Worm (Caenorhabditis elegans) whole organism, L2 larva: Measurements from ENCODE around the gene dna-2.

Experiments used
- C34F6.9 ChIP-seq: fragments of 150-350 bp; optimal IDR thresholded peaks from 2 replicates; lab custom pipeline; 2014; ENCODE audit warnings: missing biosample characterization, missing genetic modification characterization
- F13H6.1 ChIP-seq: sonication (generic microtip); optimal IDR thresholded peaks from 2 replicates; lab custom pipeline; 2016; ENCODE audit warnings: missing genetic modification characterization, missing compliant biosample characterization
- R02D3.7 ChIP-seq: fragments of 150-350 bp; optimal IDR thresholded peaks from 2 replicates; lab custom pipeline; 2014; ENCODE audit warnings: missing biosample characterization, missing genetic modification characterization
- Y55F3AM.14 ChIP-seq: fragments of 200-800 bp; sonication (Bioruptor generic); optimal IDR thresholded peaks from 2 replicates; lab custom pipeline; 2018; ENCODE audit warnings: mild to moderate bottlenecking, missing genetic modification characterization, missing compliant biosample characterization
- ZK546.5 ChIP-seq: sonication (generic microtip); optimal IDR thresholded peaks from 2 replicates; lab custom pipeline; 2017; ENCODE audit warnings: missing biosample characterization, missing genetic modification characterization
- alr-1 ChIP-seq: fragments of 150-350 bp; optimal IDR thresholded peaks from 2 replicates; lab custom pipeline; 2014; ENCODE audit warnings: missing biosample characterization, missing genetic modification characterization
- aly-2 ChIP-seq: fragments of 150-350 bp; optimal IDR thresholded peaks from 2 replicates; lab custom pipeline; 2014; ENCODE audit warnings: missing biosample characterization, missing genetic modification characterization
- ama-1 ChIP-seq: fragments of 150-350 bp; optimal IDR thresholded peaks from 2 replicates; lab custom pipeline; 2018; ENCODE audit warnings: inconsistent platforms
- blmp-1 ChIP-seq: sonication (generic microtip); optimal IDR thresholded peaks from 2 replicates; lab custom pipeline; 2017; ENCODE audit warnings: missing genetic modification characterization, mild to moderate bottlenecking, missing compliant biosample characterization, antibody characterized with exemption, moderate library complexity; ENCODE audit not compliant: insufficient read depth
- ceh-16 ChIP-seq: fragments of 150-350 bp; optimal IDR thresholded peaks from 2 replicates; lab custom pipeline; 2014; ENCODE audit warnings: missing biosample characterization, missing genetic modification characterization
- ceh-82 ChIP-seq: fragments of 150-350 bp; optimal IDR thresholded peaks from 2 replicates; lab custom pipeline; 2014; ENCODE audit warnings: missing biosample characterization, missing genetic modification characterization
- crh-2 ChIP-seq: sonication (generic microtip); optimal IDR thresholded peaks from 2 replicates; lab custom pipeline; 2017; ENCODE audit warnings: missing biosample characterization, missing genetic modification characterization
- dmd-4 ChIP-seq: sonication (generic microtip); optimal IDR thresholded peaks from 2 replicates; lab custom pipeline; 2017; ENCODE audit warnings: missing biosample characterization, missing genetic modification characterization
- egl-27 ChIP-seq: sonication (generic microtip); optimal IDR thresholded peaks from 3 replicates; lab custom pipeline; 2017; ENCODE audit warnings: missing biosample characterization, missing genetic modification reagents, missing genetic modification characterization
- elt-1 ChIP-seq: fragments of 150-350 bp; optimal IDR thresholded peaks from 2 replicates; lab custom pipeline; 2014; ENCODE audit warnings: missing biosample characterization, missing genetic modification characterization
- elt-3 ChIP-seq: sonication (generic microtip); optimal IDR thresholded peaks from 2 replicates; lab custom pipeline; 2017; ENCODE audit warnings: missing biosample characterization, missing genetic modification characterization
- fos-1 ChIP-seq: fragments of 150-350 bp; optimal IDR thresholded peaks from 2 replicates; lab custom pipeline; 2014; ENCODE audit warnings: missing biosample characterization, missing genetic modification characterization
- gmeb-1 ChIP-seq: fragments of 150-350 bp; optimal IDR thresholded peaks from 2 replicates; lab custom pipeline; 2014; ENCODE audit warnings: missing biosample characterization, missing genetic modification characterization
- lin-13 ChIP-seq: fragments of 150-350 bp; optimal IDR thresholded peaks from 2 replicates; lab custom pipeline; 2014; ENCODE audit warnings: missing biosample characterization, missing genetic modification reagents, missing genetic modification characterization
- lin-39 ChIP-seq: fragments of 150-350 bp; optimal IDR thresholded peaks from 2 replicates; lab custom pipeline; 2014; ENCODE audit warnings: missing biosample characterization, missing genetic modification reagents, missing genetic modification characterization
- lsy-2 ChIP-seq, 2 experiments: fragments of 150-350 bp in 1 of 2; sonication (generic microtip) in 1 of 2; optimal IDR thresholded peaks; 2 replicates each; lab custom pipeline; 2014 to 2017; ENCODE audit warnings: missing biosample characterization in 2 of 2, missing genetic modification characterization in 2 of 2
- mab-5 ChIP-seq: fragments of 150-350 bp; optimal IDR thresholded peaks from 2 replicates; lab custom pipeline; 2014; ENCODE audit warnings: missing biosample characterization, missing genetic modification characterization
- mbf-1 ChIP-seq: sonication (generic microtip); optimal IDR thresholded peaks from 2 replicates; lab custom pipeline; 2017; ENCODE audit warnings: missing biosample characterization, missing genetic modification characterization
- mdl-1 ChIP-seq, 2 experiments: fragments of 150-350 bp in 1 of 2; sonication (generic microtip) in 1 of 2; optimal IDR thresholded peaks; 2 replicates each; lab custom pipeline; 2017; ENCODE audit warnings: missing biosample characterization in 2 of 2, missing genetic modification characterization in 2 of 2
- nhr-10 ChIP-seq: sonication (generic microtip); optimal IDR thresholded peaks from 2 replicates; lab custom pipeline; 2017; ENCODE audit warnings: missing biosample characterization, missing genetic modification characterization
- nhr-11 ChIP-seq: fragments of 150-350 bp; optimal IDR thresholded peaks from 2 replicates; lab custom pipeline; 2014; ENCODE audit warnings: missing biosample characterization, missing genetic modification characterization
- nhr-12 ChIP-seq: fragments of 150-350 bp; optimal IDR thresholded peaks from 2 replicates; lab custom pipeline; 2014; ENCODE audit warnings: missing biosample characterization, missing genetic modification characterization
- nhr-129 ChIP-seq: fragments of 150-350 bp; optimal IDR thresholded peaks from 2 replicates; lab custom pipeline; 2014; ENCODE audit warnings: missing biosample characterization, missing genetic modification characterization
- nhr-21 ChIP-seq: fragments of 150-350 bp; optimal IDR thresholded peaks from 2 replicates; lab custom pipeline; 2014; ENCODE audit warnings: missing biosample characterization, missing genetic modification characterization
- nhr-237 ChIP-seq: fragments of 150-350 bp; optimal IDR thresholded peaks from 2 replicates; lab custom pipeline; 2014; ENCODE audit warnings: missing biosample characterization, missing genetic modification characterization
- nhr-25 ChIP-seq: fragments of 150-350 bp; sonication (generic microtip); optimal IDR thresholded peaks from 3 replicates; lab custom pipeline; 2014; ENCODE audit warnings: missing biosample characterization, missing genetic modification characterization
- nhr-6 ChIP-seq: fragments of 150-350 bp; optimal IDR thresholded peaks from 2 replicates; lab custom pipeline; 2014; ENCODE audit warnings: missing biosample characterization, missing genetic modification characterization
- nhr-77 ChIP-seq: fragments of 150-350 bp; optimal IDR thresholded peaks from 2 replicates; lab custom pipeline; 2014; ENCODE audit warnings: missing biosample characterization, missing genetic modification characterization
- peb-1 ChIP-seq: fragments of 150-350 bp; optimal IDR thresholded peaks from 2 replicates; lab custom pipeline; 2014; ENCODE audit warnings: missing biosample characterization, missing genetic modification characterization
- sem-4 ChIP-seq: fragments of 150-350 bp; optimal IDR thresholded peaks from 2 replicates; lab custom pipeline; 2014; ENCODE audit warnings: missing biosample characterization, missing genetic modification reagents, missing genetic modification characterization
- skn-1 ChIP-seq: sonication (generic microtip); optimal IDR thresholded peaks from 2 replicates; lab custom pipeline; 2017; ENCODE audit warnings: missing biosample characterization, missing genetic modification characterization
- sma-3 ChIP-seq: sonication (generic microtip); optimal IDR thresholded peaks from 2 replicates; lab custom pipeline; 2016; ENCODE audit warnings: missing genetic modification reagents, missing genetic modification characterization, missing compliant biosample characterization
- sma-9 ChIP-seq, 2 experiments: fragments of 150-350 bp in 1 of 2; sonication (generic microtip) in 1 of 2; optimal IDR thresholded peaks; 2 replicates each; lab custom pipeline; 2014 to 2016; ENCODE audit warnings: missing genetic modification characterization in 2 of 2, mild to moderate bottlenecking in 1 of 2, missing biosample characterization in 1 of 2, missing compliant biosample characterization in 1 of 2, missing genetic modification reagents in 1 of 2, moderate library complexity in 1 of 2
- snpc-4 ChIP-seq: fragments of 150-350 bp; optimal IDR thresholded peaks from 2 replicates; lab custom pipeline; 2014; ENCODE audit warnings: missing biosample characterization, missing genetic modification characterization
- unc-39 ChIP-seq: fragments of 150-350 bp; optimal IDR thresholded peaks from 2 replicates; lab custom pipeline; 2014; ENCODE audit warnings: missing biosample characterization, missing genetic modification characterization
- unc-55 ChIP-seq: fragments of 150-350 bp; sonication (generic microtip); optimal IDR thresholded peaks from 3 replicates; lab custom pipeline; 2014; ENCODE audit warnings: missing biosample characterization, missing genetic modification reagents, missing genetic modification characterization
- unc-62 ChIP-seq: fragments of 150-350 bp; optimal IDR thresholded peaks from 2 replicates; lab custom pipeline; 2014; ENCODE audit warnings: missing biosample characterization, missing genetic modification reagents, missing genetic modification characterization
- zag-1 ChIP-seq: fragments of 150-350 bp; optimal IDR thresholded peaks from 2 replicates; lab custom pipeline; 2014; ENCODE audit warnings: missing biosample characterization, missing genetic modification characterization
- ztf-1 ChIP-seq: fragments of 200-800 bp; sonication (Bioruptor generic); conservative IDR thresholded peaks from 2 replicates; pipeline ENCODE4 v1.3.6; 2022; ENCODE audit warnings: missing genetic modification characterization, missing compliant biosample characterization
- ztf-11 ChIP-seq: sonication (generic microtip); optimal IDR thresholded peaks from 2 replicates; lab custom pipeline; 2017; ENCODE audit warnings: missing biosample characterization, missing genetic modification characterization
- ztf-4 ChIP-seq: fragments of 150-350 bp; optimal IDR thresholded peaks from 2 replicates; lab custom pipeline; 2014; ENCODE audit warnings: missing biosample characterization, missing genetic modification characterization

dna-2 gene

ce11 chrII:11747889-11748288 is 30.3 kb upstream of the dna-2 start:
- peak; percentile 33 for TF ChIP-seq unc-55
- no peak for TF ChIP-seq nhr-12 (tag; lab: Kevin White, UChicago)
- TF ChIP-seq fos-1 (tag; lab: Kevin White, UChicago): no peak
- peak; percentile 29 to 92 for TF ChIP-seq lsy-2 (tag; optimal IDR thresholded peaks at IDR 0.05; lab: Kevin White, UChicago)
- peak; percentile 8 for TF ChIP-seq lin-13
- TF ChIP-seq, all 48 proteins: peak for 3

- TF ChIP-seq ztf-1 (GFP tag; lab: Robert Waterston, UW): no peak
- TF ChIP-seq nhr-11 (tag; lab: Kevin White, UChicago): no peak
- no peak for TF ChIP-seq nhr-10 (tag; lab: Kevin White, UChicago)
- no peak for TF ChIP-seq skn-1
- TF ChIP-seq elt-3 (tag; lab: Kevin White, UChicago): no peak
- TF ChIP-seq peb-1 (tag; lab: Kevin White, UChicago): no peak
- no peak for TF ChIP-seq blmp-1 (tag; lab: Kevin White, UChicago)
- no peak for TF ChIP-seq ztf-11 (tag; lab: Kevin White, UChicago)
- no peak for TF ChIP-seq aly-2 (tag; lab: Kevin White, UChicago)
- TF ChIP-seq unc-55: no peak
- no peak for TF ChIP-seq ceh-16 (tag; lab: Kevin White, UChicago)
- TF ChIP-seq C34F6.9 (tag; lab: Kevin White, UChicago): no peak
- no peak for TF ChIP-seq snpc-4 (tag; lab: Kevin White, UChicago)
- TF ChIP-seq, all 48 proteins: peak for 0
Observed at ce11 chrII:11748494-11748893, 29.7 kb upstream of the dna-2 start, which contains the start of the genes F44E5.17 and gpb-1. F44E5.17 (minus strand) TSS chrII:11748594. gpb-1 (minus strand) TSS chrII:11748611.

ce11 chrII:11749490-11750172 is 28.6 kb upstream of the dna-2 start:
- TF ChIP-seq lsy-2 (tag; optimal IDR thresholded peaks at IDR 0.05; lab: Kevin White, UChicago) (peak; percentile 40 to 75), unc-55 (peak; percentile 80), dmd-4 (tag; lab: Kevin White, UChicago) (no peak), lin-13 (peak; percentile 37), fos-1 (tag; lab: Kevin White, UChicago) (peak; percentile 48), R02D3.7 (tag; lab: Kevin White, UChicago) (no peak), ama-1 (lab: Kevin White, UChicago) (no peak), egl-27 (tag; lab: Kevin White, UChicago) (peak; percentile 51), unc-62 (no peak), nhr-129 (peak; percentile 85), nhr-237 (tag; lab: Kevin White, UChicago) (no peak), skn-1 (no peak), F13H6.1 (tag; lab: Kevin White, UChicago) (peak; percentile 96), crh-2 (tag; lab: Kevin White, UChicago) (peak; percentile 80), ZK546.5 (tag; lab: Kevin White, UChicago) (peak; percentile 7), ztf-1 (GFP tag; lab: Robert Waterston, UW) (no peak), ztf-11 (tag; lab: Kevin White, UChicago) (peak; percentile 6), ceh-82 (peak; percentile 81), lin-39 (peak; percentile 73), peb-1 (tag; lab: Kevin White, UChicago) (no peak), sem-4 (peak; percentile 4), nhr-25 (tag; lab: Kevin White, UChicago) (peak; percentile 65), ceh-16 (tag; lab: Kevin White, UChicago) (peak; percentile 53), alr-1 (tag; lab: Kevin White, UChicago) (no peak), elt-1 (no peak), Y55F3AM.14 (GFP tag; lab: Kevin White, UChicago) (peak; percentile 44), zag-1 (tag; lab: Kevin White, UChicago) (peak; percentile 81), sma-9 (GFP tag; optimal IDR thresholded peaks at IDR 0.05; lab: Kevin White, UChicago) (peak; percentile 65), sma-9 (tag; optimal IDR thresholded peaks at IDR 0.05; lab: Kevin White, UChicago) (no peak), mdl-1 (tag; optimal IDR thresholded peaks at IDR 0.05; lab: Kevin White, UChicago) (peak; percentile 68 to 69), nhr-10 (tag; lab: Kevin White, UChicago) (no peak), mbf-1 (tag; lab: Kevin White, UChicago) (no peak), blmp-1 (tag; lab: Kevin White, UChicago) (no peak), ztf-4 (tag; lab: Kevin White, UChicago) (peak; percentile 57), mab-5 (tag; lab: Kevin White, UChicago) (peak; percentile 71), C34F6.9 (tag; lab: Kevin White, UChicago) (peak; percentile 68), nhr-6 (tag; lab: Kevin White, UChicago) (peak; percentile 64), nhr-77 (peak; percentile 19), snpc-4 (tag; lab: Kevin White, UChicago) (no peak), elt-3 (tag; lab: Kevin White, UChicago) (no peak), nhr-12 (tag; lab: Kevin White, UChicago) (no peak), unc-39 (no peak), gmeb-1 (tag; lab: Kevin White, UChicago) (peak; percentile 45), sma-3 (GFP tag; lab: Kevin White, UChicago) (peak; percentile 65), nhr-21 (tag; lab: Kevin White, UChicago) (no peak)
